Worm (Caenorhabditis elegans) whole organism, early embryonic: Measurements from ENCODE around the gene nhr-247.
"Not testable (repeated sequence)": the region's sequence is repeated elsewhere in the genome, so short reads cannot be mapped to it uniquely, and the experiment has no call there.

Experiments
- B0310.2 ChIP-seq: sonication (generic microtip); optimal IDR thresholded peaks from 2 replicates; lab custom pipeline; 2016; ENCODE audit warnings: mild to moderate bottlenecking, missing genetic modification characterization, missing compliant biosample characterization
- F13C5.2 ChIP-seq: sonication (generic microtip); optimal IDR thresholded peaks from 2 replicates; lab custom pipeline; 2017; ENCODE audit warnings: mild to moderate bottlenecking, missing genetic modification characterization, inconsistent platforms, missing compliant biosample characterization
- aly-1 ChIP-seq: sonication (generic microtip); optimal IDR thresholded peaks from 2 replicates; lab custom pipeline; 2016; ENCODE audit warnings: missing genetic modification characterization, missing compliant biosample characterization
- ama-1 ChIP-seq: fragments of 150-350 bp; optimal IDR thresholded peaks from 2 replicates; lab custom pipeline; 2014
- ceh-13 ChIP-seq: fragments of 200-800 bp; sonication (Bioruptor generic); optimal IDR thresholded peaks from 2 replicates; lab custom pipeline; 2018; ENCODE audit warnings: mild to moderate bottlenecking, missing genetic modification characterization, missing compliant biosample characterization
- ceh-36 ChIP-seq: sonication (generic microtip); optimal IDR thresholded peaks from 2 replicates; lab custom pipeline; 2016; ENCODE audit warnings: missing genetic modification characterization, inconsistent platforms, missing compliant biosample characterization
- ets-7 ChIP-seq: sonication (generic microtip); optimal IDR thresholded peaks from 2 replicates; lab custom pipeline; 2016; ENCODE audit warnings: missing genotype, missing genetic modification characterization, missing compliant biosample characterization
- flt-1 ChIP-seq: fragments of 200-800 bp; sonication (Bioruptor generic); IDR thresholded peaks from 2 replicates; pipeline ENCODE4 v1.3.6; 2022; ENCODE audit warnings: missing genetic modification characterization, missing compliant biosample characterization
- hmbx-1 ChIP-seq: sonication (generic microtip); optimal IDR thresholded peaks from 2 replicates; lab custom pipeline; 2016; ENCODE audit warnings: mild to moderate bottlenecking, missing genetic modification characterization, missing compliant biosample characterization
- hmg-4 ChIP-seq: fragments of 200-800 bp; sonication (Bioruptor generic); optimal IDR thresholded peaks from 2 replicates; lab custom pipeline; 2018; ENCODE audit warnings: mild to moderate bottlenecking, missing genetic modification characterization, missing compliant biosample characterization
- hnd-1 ChIP-seq: sonication (generic microtip); optimal IDR thresholded peaks from 2 replicates; lab custom pipeline; 2016; ENCODE audit warnings: missing genetic modification characterization, missing compliant biosample characterization
- pes-1 ChIP-seq: fragments of 200-800 bp; sonication (Bioruptor generic); IDR thresholded peaks from 2 replicates; pipeline ENCODE4 v1.3.6; 2022; ENCODE audit warnings: missing genetic modification reagents, missing genetic modification characterization, missing compliant biosample characterization
- scrt-1 ChIP-seq: fragments of 200-800 bp; sonication (Bioruptor generic); IDR thresholded peaks from 2 replicates; pipeline ENCODE4 v1.3.6; 2022; ENCODE audit warnings: missing genetic modification characterization, missing compliant biosample characterization
- sea-1 ChIP-seq: fragments of 200-800 bp; sonication (Bioruptor generic); conservative IDR thresholded peaks from 2 replicates; pipeline ENCODE4 v1.3.6; 2022; ENCODE audit warnings: missing genetic modification characterization, missing compliant biosample characterization
- tbx-11 ChIP-seq: fragments of 200-800 bp; sonication (Bioruptor generic); IDR thresholded peaks from 2 replicates; pipeline ENCODE4 v1.3.6; 2022; ENCODE audit warnings: missing genetic modification characterization, missing compliant biosample characterization
- tbx-37 ChIP-seq: fragments of 200-800 bp; sonication (Bioruptor generic); conservative IDR thresholded peaks from 2 replicates; pipeline ENCODE4 v1.3.6; 2022; ENCODE audit warnings: missing genetic modification reagents, missing genetic modification characterization, missing compliant biosample characterization
- tra-4 ChIP-seq: sonication (generic microtip); optimal IDR thresholded peaks from 2 replicates; lab custom pipeline; 2017; ENCODE audit warnings: missing genetic modification characterization, missing compliant biosample characterization

The nhr-247 gene

DNA sequence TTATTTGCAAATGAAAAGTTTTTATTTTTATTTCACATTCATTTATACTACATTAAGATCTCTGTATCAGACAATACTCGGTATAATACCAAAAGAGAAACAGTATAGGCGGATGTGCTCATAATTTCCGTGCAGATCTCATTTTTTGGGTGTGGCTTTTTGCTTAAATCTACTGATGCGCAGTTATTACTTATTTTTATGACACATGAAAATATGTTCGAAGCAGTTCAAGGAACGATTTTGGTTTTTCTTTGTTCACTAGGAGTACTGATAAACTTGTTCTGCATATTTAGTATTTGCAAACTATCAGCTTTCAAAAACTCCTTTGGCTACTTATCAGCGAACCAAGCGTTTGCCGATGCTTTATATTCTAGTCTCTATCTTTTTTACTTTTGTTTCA lies 29.6 kb downstream of the nhr-247 start, which contains the start of gene srx-58:
Gene srx-58, plus strand, starts transcription at position 301 of the 400 bp plus-strand sequence.
- no peak for TF ChIP-seq tbx-37 (GFP tag; lab: Robert Waterston, UW)
- no peak for TF ChIP-seq sea-1 (GFP tag; lab: Robert Waterston, UW)
- no peak for TF ChIP-seq ceh-36 (tag; lab: Kevin White, UChicago)
- no peak for TF ChIP-seq aly-1
- TF ChIP-seq B0310.2 (tag; lab: Kevin White, UChicago), result no peak
- no peak for TF ChIP-seq ets-7 (tag; lab: Kevin White, UChicago)
- no peak for TF ChIP-seq pes-1 (GFP tag; lab: Robert Waterston, UW)
- no peak for TF ChIP-seq hmbx-1
- no peak for TF ChIP-seq flt-1 (GFP tag; lab: Robert Waterston, UW)
- no peak for TF ChIP-seq tbx-11 (GFP tag; lab: Robert Waterston, UW)
- TF ChIP-seq scrt-1 (GFP tag; lab: Robert Waterston, UW), result no peak
- no peak for TF ChIP-seq tra-4
- no peak for TF ChIP-seq hmg-4 (GFP tag; lab: Kevin White, UChicago)
- no peak for TF ChIP-seq ceh-13 (GFP tag; lab: Kevin White, UChicago)
- no peak for TF ChIP-seq hnd-1
- no peak for TF ChIP-seq F13C5.2 (tag; lab: Kevin White, UChicago)
- no peak for TF ChIP-seq ama-1 (lab: Kevin White, UChicago)

DNA sequence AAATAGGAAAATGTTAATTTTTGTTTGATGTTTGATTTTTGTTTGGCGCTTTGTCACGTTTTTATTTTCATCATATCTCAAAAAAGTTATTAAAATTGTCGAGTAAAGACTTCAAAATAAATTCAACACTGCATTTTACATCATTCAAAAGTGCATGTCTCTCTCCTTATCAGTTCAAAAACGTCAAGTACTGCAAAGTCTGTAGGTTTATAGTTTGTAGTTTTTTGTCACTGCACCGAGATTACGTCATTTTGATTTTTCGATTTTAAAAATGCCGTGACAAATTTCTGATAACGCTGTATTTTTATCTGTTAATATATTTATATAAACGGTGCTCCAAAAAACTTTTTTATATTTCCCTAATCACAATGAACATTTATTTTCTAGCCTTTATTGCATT lies 31.9 kb downstream of the nhr-247 start, which contains the start of gene C29F3.7:
Gene C29F3.7, plus strand, starts transcription at position 254 of the 400 bp plus-strand sequence.
- TF ChIP-seq tbx-37 (GFP tag; lab: Robert Waterston, UW) (no peak), tbx-11 (GFP tag; lab: Robert Waterston, UW) (no peak), ceh-13 (GFP tag; lab: Kevin White, UChicago) (no peak), hmbx-1 (no peak)

DNA sequence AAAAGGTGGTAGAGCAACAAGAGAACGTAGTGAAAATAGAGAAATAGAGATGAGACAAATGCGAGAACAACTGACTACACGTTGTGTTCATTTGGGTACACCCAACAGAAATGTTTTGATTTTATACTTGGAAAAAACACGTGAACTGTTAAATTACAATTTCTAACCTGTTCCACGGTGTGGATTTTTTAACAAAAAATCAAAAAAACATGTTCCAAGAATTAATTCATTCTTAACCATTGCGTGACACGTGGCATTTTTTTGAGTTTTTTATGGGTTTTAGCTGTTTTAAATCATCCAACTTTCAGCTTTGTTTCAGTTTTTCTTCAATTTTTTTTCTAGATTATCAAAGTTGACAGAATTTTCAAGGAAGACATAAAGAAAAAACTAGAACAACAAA lies 38.6 kb downstream of the nhr-247 start, which contains the start of gene ech-1.1:
Gene ech-1.1, minus strand, starts transcription at position 101 of the 400 bp plus-strand sequence.
- TF ChIP-seq ceh-36 (tag; lab: Kevin White, UChicago); ama-1 (lab: Kevin White, UChicago); aly-1: not testable (repeated sequence)

DNA sequence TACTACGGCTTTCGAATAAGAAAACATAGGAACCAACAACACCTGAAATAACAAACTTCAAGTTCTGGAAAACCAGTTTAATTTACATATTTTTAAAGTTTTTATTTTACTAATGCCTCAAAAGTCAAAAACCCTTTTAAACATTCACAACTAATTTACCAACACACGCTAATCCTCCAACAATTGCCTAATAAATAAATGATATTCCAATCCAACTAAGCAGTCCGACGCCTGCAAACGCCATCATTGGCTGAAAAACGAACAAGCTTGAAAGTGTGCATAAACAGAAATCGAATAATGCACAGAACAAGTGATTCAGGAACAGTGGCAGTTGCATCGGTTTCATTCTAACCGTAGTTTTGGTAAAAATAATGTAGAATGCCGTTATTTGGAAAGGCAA lies 45.0 kb downstream of the nhr-247 start:
- no peak for TF ChIP-seq B0310.2 (tag; lab: Kevin White, UChicago)

DNA sequence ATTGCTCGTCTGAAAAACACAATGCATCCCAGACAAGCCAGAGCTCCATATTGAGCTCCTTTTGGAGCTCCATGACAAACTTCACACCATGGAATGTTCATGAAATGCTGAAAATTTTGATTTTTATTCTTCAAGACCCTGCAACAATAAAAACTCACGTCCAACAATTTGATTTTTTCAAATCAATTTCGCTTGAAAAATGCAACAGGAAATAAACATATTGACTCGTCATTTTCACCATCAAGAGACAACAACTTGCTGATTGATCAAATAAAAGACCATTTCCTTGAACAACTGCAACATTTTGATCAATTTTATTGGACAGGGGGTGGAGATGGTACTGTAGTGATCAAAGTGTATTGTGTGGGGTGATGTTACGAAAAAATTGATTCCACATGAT lies 46.9 kb downstream of the nhr-247 start, which contains the start of gene nhr-269:
Gene nhr-269, minus strand, starts transcription at position 101 of the 400 bp plus-strand sequence.
- no peak for TF ChIP-seq sea-1 (GFP tag; lab: Robert Waterston, UW)
- no peak for TF ChIP-seq aly-1
- no peak for TF ChIP-seq ceh-36 (tag; lab: Kevin White, UChicago)
- TF ChIP-seq F13C5.2 (tag; lab: Kevin White, UChicago), result no peak
- TF ChIP-seq hmbx-1, result no peak
- TF ChIP-seq scrt-1 (GFP tag; lab: Robert Waterston, UW), result no peak
- no peak for TF ChIP-seq ama-1 (lab: Kevin White, UChicago)
- TF ChIP-seq pes-1 (GFP tag; lab: Robert Waterston, UW), result no peak
- no peak for TF ChIP-seq tra-4
- no peak for TF ChIP-seq ets-7 (tag; lab: Kevin White, UChicago)
- TF ChIP-seq ceh-13 (GFP tag; lab: Kevin White, UChicago), result no peak
- no peak for TF ChIP-seq tbx-11 (GFP tag; lab: Robert Waterston, UW)
- no peak for TF ChIP-seq flt-1 (GFP tag; lab: Robert Waterston, UW)
- TF ChIP-seq tbx-37 (GFP tag; lab: Robert Waterston, UW), result no peak
- TF ChIP-seq hmg-4 (GFP tag; lab: Kevin White, UChicago), result no peak
- TF ChIP-seq B0310.2 (tag; lab: Kevin White, UChicago), result no peak
